Worm (Caenorhabditis elegans): ENCODE data around the gene skr-14.

- TF ChIP-seq ztf-23 (GFP tag; IDR thresholded peaks at IDR 0.05) (no peak), med-1 (GFP tag; optimal IDR thresholded peaks at IDR 0.05; ENCODE audit: insufficient read depth) (no peak), flt-1 (GFP tag; IDR thresholded peaks at IDR 0.05) (no peak), T22C8.4 (GFP tag; IDR thresholded peaks at IDR 0.05) (no peak), ref-1 (GFP tag; conservative IDR thresholded peaks at IDR 0.05) (no peak), tab-1 (GFP tag; IDR thresholded peaks at IDR 0.05) (no peak), klf-2 (GFP tag; conservative IDR thresholded peaks at IDR 0.05) (no peak), cog-1 (tag; optimal IDR thresholded peaks at IDR 0.05) (no peak), ztf-29 (GFP tag; IDR thresholded peaks at IDR 0.05) (no peak)
Observed at ce11 chrV:4471065-4471464, 49.7 kb upstream of the skr-14 start, which contains the start of gene T08H10.3.
